Worm (Caenorhabditis elegans) whole organism, L4/young adult: ENCODE data around the gene elpc-3.

ENCODE experiments used
- W03F9.2 ChIP-seq: fragments of 150-350 bp; optimal IDR thresholded peaks from 2 replicates; lab custom pipeline; 2014; ENCODE audit warnings: missing biosample characterization, missing genetic modification characterization
- him-1 ChIP-seq: sonication (generic microtip); optimal IDR thresholded peaks from 2 replicates; lab custom pipeline; 2016; ENCODE audit warnings: missing genotype, missing genetic modification reagents, missing genetic modification characterization, missing compliant biosample characterization

DNA sequence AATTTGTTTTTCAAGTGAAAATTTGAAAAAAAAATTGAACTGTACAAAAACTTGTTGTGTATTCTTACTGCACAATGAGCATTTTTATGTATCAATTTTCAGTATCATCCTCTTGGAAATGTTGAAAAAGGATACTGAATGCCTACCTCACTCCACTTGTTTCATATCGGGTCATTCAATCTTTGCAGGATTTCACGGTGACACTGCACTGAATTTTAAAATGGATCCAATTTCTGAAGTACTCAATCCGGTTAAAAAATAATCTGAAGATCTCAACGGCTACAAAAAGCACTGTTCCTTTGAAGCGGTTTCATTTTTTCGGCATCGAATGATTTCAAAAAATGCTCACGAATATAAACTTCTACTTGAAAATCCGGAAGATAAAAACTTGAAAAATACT lies 43.3 kb downstream of the elpc-3 start:
- no peak for TF ChIP-seq W03F9.2 (tag; lab: Kevin White, UChicago)
- TF ChIP-seq him-1 (tag; lab: Kevin White, UChicago), result no peak
